Fruit fly (Drosophila melanogaster): ENCODE data around the gene CG16888.

Gene CG16888

dm6 chr2L:13780109-13780947 lies 32.7 kb downstream of the CG16888 start, which contains the start of the genes CG9008 and p38b (continued):
- TF ChIP-seq CG12299 (tag; optimal IDR thresholded peaks at IDR 0.05) (peak; percentile 69), CG12155 (GFP tag; optimal IDR thresholded peaks at IDR 0.05) (peak; percentile 73), sisA (GFP tag; IDR thresholded peaks at IDR 0.05) (peak; percentile 55; the same call in 1 of the 2 replicates), CG30431 (GFP tag; optimal IDR thresholded peaks at IDR 0.05) (peak; percentile 46), Aef1 (GFP tag; IDR thresholded peaks at IDR 0.05) (peak; percentile 63; the same call in 2 of the 3 replicates), chn (GFP tag; optimal IDR thresholded peaks at IDR 0.05) (peak; percentile 21), Hsf (GFP tag; optimal IDR thresholded peaks at IDR 0.05) (peak; percentile 47), gt (GFP tag; IDR thresholded peaks at IDR 0.05) (no peak), Deaf1 (tag; optimal IDR thresholded peaks at IDR 0.05) (peak; percentile 76), CG11398 (GFP tag; optimal IDR thresholded peaks at IDR 0.05) (no peak), knrl (GFP tag; IDR thresholded peaks at IDR 0.05; ENCODE audit: partially characterized antibody) (no peak), CG7839 (tag; optimal IDR thresholded peaks at IDR 0.05) (peak; percentile 93), CG14050 (GFP tag; IDR thresholded peaks at IDR 0.05) (no peak; the same call in 2 of the 3 replicates), CG13123 (GFP tag; optimal IDR thresholded peaks at IDR 0.05) (peak; percentile 2), CG9437 (GFP tag; optimal IDR thresholded peaks at IDR 0.05) (peak; percentile 90), Stat92E (GFP tag; optimal IDR thresholded peaks at IDR 0.05) (peak in 1 of 3 experiments; percentile 19), CG18262 (tag; optimal IDR thresholded peaks at IDR 0.05) (peak; percentile 94), CG16863 (GFP tag; optimal IDR thresholded peaks at IDR 0.05) (peak; percentile 42), CG9932 (GFP tag; IDR thresholded peaks at IDR 0.05) (peak; percentile 82), run (tag; optimal IDR thresholded peaks at IDR 0.05) (peak; percentile 58), Dip3 (GFP tag; optimal IDR thresholded peaks at IDR 0.05) (peak; percentile 7), psq (GFP tag; optimal IDR thresholded peaks at IDR 0.05) (peak; percentile 49), pb (GFP tag; optimal IDR thresholded peaks at IDR 0.05) (no peak), CG12942 (GFP tag; optimal IDR thresholded peaks at IDR 0.05) (peak; percentile 46), pho (GFP tag; optimal IDR thresholded peaks at IDR 0.05) (peak; percentile 41), CG10959 (GFP tag; IDR thresholded peaks at IDR 0.05) (no peak), CG10274 (GFP tag; optimal IDR thresholded peaks at IDR 0.05) (peak; percentile 90), CG14860 (GFP tag; IDR thresholded peaks at IDR 0.05; ENCODE audit: partially characterized antibody) (no peak), HmgZ (tag; optimal IDR thresholded peaks at IDR 0.05) (peak; percentile 44), CG33557 (GFP tag; optimal IDR thresholded peaks at IDR 0.05) (peak; percentile 62), CG15601 (tag; optimal IDR thresholded peaks at IDR 0.05) (peak; percentile 86), insv (GFP tag; optimal IDR thresholded peaks at IDR 0.05) (peak; percentile 65 to 95), ssp (GFP tag; IDR thresholded peaks at IDR 0.05) (peak; percentile 63), Doc3 (GFP tag; IDR thresholded peaks at IDR 0.05; ENCODE audit: partially characterized antibody) (0 out of 3 replicates have a peak, but pooled peaks have one; percentile 26), ems (GFP tag; optimal IDR thresholded peaks at IDR 0.05) (no peak), CG10543 (GFP tag; optimal IDR thresholded peaks at IDR 0.05) (peak; percentile 91), YL-1 (GFP tag; optimal IDR thresholded peaks at IDR 0.05) (peak; percentile 47), pita (GFP tag; optimal IDR thresholded peaks at IDR 0.05) (no peak), Adf1 (GFP tag; IDR thresholded peaks at IDR 0.05) (peak; percentile 23; the same call in 1 of the 2 replicates), CG17359 (tag; optimal IDR thresholded peaks at IDR 0.05) (peak; percentile 69), crol (GFP tag; IDR thresholded peaks at IDR 0.05) (no peak), danr (GFP tag; IDR thresholded peaks at IDR 0.05) (peak; percentile 9; the same call in 1 of the 2 replicates), unc-4 (GFP tag; IDR thresholded peaks at IDR 0.05; ENCODE audit: partially characterized antibody) (peak; percentile 51), ftz-f1 (GFP tag; optimal IDR thresholded peaks at IDR 0.05) (no peak), CG6272 (GFP tag; IDR thresholded peaks at IDR 0.05) (peak; percentile 71), sqz (GFP tag; optimal IDR thresholded peaks at IDR 0.05) (peak; percentile 66), jumu (GFP tag; optimal IDR thresholded peaks at IDR 0.05) (peak; percentile 11), CG4707 (GFP tag; optimal IDR thresholded peaks at IDR 0.05) (no peak)

Data from whole organism, embryonic.